Fruit fly (Drosophila melanogaster) whole organism, embryonic: Measurements from ENCODE around the gene JMJD4.

ENCODE experiments used
- B-H2 ChIP-seq: fragments of 200-800 bp; sonication (Bioruptor generic); optimal IDR thresholded peaks from 2 replicates; lab custom pipeline; 2018; ENCODE audit warnings: missing biosample characterization, mild to moderate bottlenecking, missing genetic modification characterization
- Bgb ChIP-seq: fragments of 200-800 bp; sonication (Bioruptor generic); IDR thresholded peaks from 2 replicates; pipeline ENCODE4 v1.3.6; 2022; ENCODE audit warnings: missing biosample characterization, missing genetic modification characterization; ENCODE audit not compliant: partially characterized antibody
- CG10267 ChIP-seq: fragments of 200-800 bp; sonication (Bioruptor generic); optimal IDR thresholded peaks from 2 replicates; lab custom pipeline; 2018; ENCODE audit warnings: missing biosample characterization, mild to moderate bottlenecking, missing genetic modification characterization, moderate library complexity
- CG11085 ChIP-seq: fragments of 200-800 bp; sonication (Bioruptor generic); IDR thresholded peaks from 2 replicates; pipeline ENCODE4 v1.3.6; 2022; ENCODE audit warnings: missing biosample characterization, missing genetic modification characterization
- CG11504 ChIP-seq: fragments of 200-800 bp; sonication (Bioruptor generic); optimal IDR thresholded peaks from 3 replicates; lab custom pipeline; 2019; ENCODE audit warnings: missing biosample characterization, mild to moderate bottlenecking, missing genetic modification characterization, moderate library complexity
- CG11695 ChIP-seq: fragments of 200-800 bp; sonication (Bioruptor generic); IDR thresholded peaks from 3 replicates; pipeline ENCODE4 v1.3.6; 2022; ENCODE audit warnings: missing biosample characterization, missing genetic modification characterization
- CG12104 ChIP-seq: fragments of 200-800 bp; sonication (Bioruptor generic); optimal IDR thresholded peaks from 3 replicates; lab custom pipeline; 2016; ENCODE audit warnings: missing biosample characterization, missing genetic modification characterization
- CG13624 ChIP-seq: fragments of 200-800 bp; sonication (Bioruptor generic); optimal IDR thresholded peaks from 2 replicates; lab custom pipeline; 2016; ENCODE audit warnings: missing biosample characterization, missing genetic modification characterization
- CG14667 ChIP-seq: fragments of 200-800 bp; sonication (Bioruptor generic); IDR thresholded peaks from 2 replicates; pipeline ENCODE4 v1.3.6; 2022; ENCODE audit warnings: missing biosample characterization, missing genetic modification characterization
- CG1603 ChIP-seq: fragments of 200-800 bp; sonication (Bioruptor generic); optimal IDR thresholded peaks from 2 replicates; lab custom pipeline; 2019; ENCODE audit warnings: missing biosample characterization, mild to moderate bottlenecking, missing genetic modification characterization, moderate library complexity
- CG16813 ChIP-seq: fragments of 200-800 bp; sonication (Bioruptor generic); IDR thresholded peaks from 3 replicates; pipeline ENCODE4 v1.3.6; 2022; ENCODE audit warnings: missing biosample characterization, missing genetic modification characterization; ENCODE audit not compliant: partially characterized antibody
- CG18476 ChIP-seq: fragments of 200-800 bp; sonication (Bioruptor generic); optimal IDR thresholded peaks from 2 replicates; lab custom pipeline; 2016; ENCODE audit warnings: missing biosample characterization, mild to moderate bottlenecking, missing genetic modification characterization
- CG31224 ChIP-seq: fragments of 200-800 bp; sonication (Bioruptor generic); IDR thresholded peaks from 2 replicates; pipeline ENCODE4 v1.3.6; 2022; ENCODE audit warnings: missing biosample characterization, missing genetic modification characterization
- CG3281 ChIP-seq: fragments of 200-800 bp; sonication (Bioruptor generic); optimal IDR thresholded peaks from 3 replicates; lab custom pipeline; 2017; ENCODE audit warnings: missing biosample characterization, mild to moderate bottlenecking, missing genetic modification characterization
- CG33213 ChIP-seq: fragments of 200-800 bp; sonication (Bioruptor generic); optimal IDR thresholded peaks from 3 replicates; lab custom pipeline; 2016; ENCODE audit warnings: missing biosample characterization, missing genetic modification characterization
- CG4404 ChIP-seq: fragments of 200-800 bp; sonication (Bioruptor generic); IDR thresholded peaks from 2 replicates; pipeline ENCODE4 v1.3.6; 2022; ENCODE audit warnings: missing biosample characterization, missing genetic modification characterization
- CG6254 ChIP-seq: fragments of 200-800 bp; sonication (Bioruptor generic); optimal IDR thresholded peaks from 3 replicates; lab custom pipeline; 2017; ENCODE audit warnings: mild to moderate bottlenecking, missing biosample characterization, missing genetic modification reagents, missing genetic modification characterization
- CG6765 ChIP-seq: fragments of 200-800 bp; sonication (Bioruptor generic); optimal IDR thresholded peaks from 3 replicates; lab custom pipeline; 2017; ENCODE audit warnings: missing biosample characterization, mild to moderate bottlenecking, missing genetic modification characterization
- CG7372 ChIP-seq: fragments of 200-800 bp; sonication (Bioruptor generic); IDR thresholded peaks from 2 replicates; pipeline ENCODE4 v1.3.6; 2022; ENCODE audit warnings: missing biosample characterization, missing genetic modification characterization
- CG7839 ChIP-seq: fragments of 200-800 bp; sonication (Bioruptor generic); optimal IDR thresholded peaks from 3 replicates; lab custom pipeline; 2018; ENCODE audit warnings: missing biosample characterization, mild to moderate bottlenecking, missing genetic modification characterization, moderate library complexity
- CG8290 ChIP-seq, 3 experiments: fragments of 200-800 bp; sonication (Bioruptor generic); optimal IDR thresholded peaks; 2 replicates each; lab custom pipeline; 2016 to 2019; ENCODE audit warnings: missing biosample characterization in 3 of 3, missing genetic modification characterization in 3 of 3, mild to moderate bottlenecking in 2 of 3, moderate library complexity in 1 of 3
- CG9437 ChIP-seq: fragments of 200-800 bp; sonication (Bioruptor generic); optimal IDR thresholded peaks from 2 replicates; lab custom pipeline; 2018; ENCODE audit warnings: missing biosample characterization, mild to moderate bottlenecking, missing genetic modification characterization
- Dbx ChIP-seq: fragments of 200-800 bp; sonication (Bioruptor generic); IDR thresholded peaks from 3 replicates; pipeline ENCODE4 v1.3.6; 2022; ENCODE audit warnings: missing biosample characterization, missing genetic modification characterization
- Dp ChIP-seq: fragments of 200-800 bp; sonication (Bioruptor generic); optimal IDR thresholded peaks from 2 replicates; lab custom pipeline; 2018; ENCODE audit warnings: missing biosample characterization, mild to moderate bottlenecking, missing genetic modification characterization, moderate library complexity
- HLH3B ChIP-seq: fragments of 200-800 bp; sonication (Bioruptor generic); IDR thresholded peaks from 2 replicates; pipeline ENCODE4 v1.3.6; 2022; ENCODE audit warnings: missing biosample characterization, missing genetic modification characterization
- HLH4C ChIP-seq: fragments of 200-800 bp; sonication (Bioruptor generic); IDR thresholded peaks from 3 replicates; pipeline ENCODE4 v1.3.6; 2022; ENCODE audit warnings: missing biosample characterization, missing genetic modification characterization; ENCODE audit not compliant: partially characterized antibody
- Mrtf ChIP-seq: fragments of 200-800 bp; sonication (Bioruptor generic); IDR thresholded peaks from 3 replicates; pipeline ENCODE4 v1.3.6; 2022; ENCODE audit warnings: missing biosample characterization, missing genetic modification characterization
- Ptx1 ChIP-seq: fragments of 200-800 bp; sonication (Bioruptor generic); IDR thresholded peaks from 2 replicates; pipeline ENCODE4 v1.3.6; 2022; ENCODE audit warnings: missing biosample characterization, missing genetic modification characterization
- Six4 ChIP-seq: fragments of 200-800 bp; sonication (Bioruptor generic); optimal IDR thresholded peaks from 2 replicates; lab custom pipeline; 2016; ENCODE audit warnings: missing biosample characterization, missing genetic modification characterization
- TFAM ChIP-seq: fragments of 200-800 bp; sonication (Bioruptor generic); optimal IDR thresholded peaks from 2 replicates; lab custom pipeline; 2017; ENCODE audit warnings: missing biosample characterization, missing genetic modification characterization, inconsistent platforms
- Trl ChIP-seq, 3 experiments: fragments of >200 bp in 2 of 3; fragments of 200-800 bp in 1 of 3; sonication (Bioruptor generic) in 1 of 3; optimal IDR thresholded peaks; 2 replicates in 1 of 3; 3 replicates in 2 of 3; lab custom pipeline; 2016 to 2017; ENCODE audit warnings: missing biosample characterization in 1 of 3, missing genetic modification characterization in 1 of 3
- abd-A ChIP-seq: fragments of 200-800 bp; sonication (Bioruptor generic); optimal IDR thresholded peaks from 3 replicates; lab custom pipeline; 2019; ENCODE audit warnings: missing biosample characterization, mild to moderate bottlenecking, missing genetic modification characterization, moderate library complexity
- ci ChIP-seq: fragments of 200-800 bp; sonication (Bioruptor generic); IDR thresholded peaks from 3 replicates; pipeline ENCODE4 v1.3.6; 2022; ENCODE audit warnings: missing biosample characterization, missing genetic modification characterization
- eve ChIP-seq, 2 experiments: fragments of >200 bp; optimal IDR thresholded peaks; 2 replicates each; lab custom pipeline; 2017; ENCODE audit warnings: missing biosample characterization in 2 of 2, missing genetic modification characterization in 2 of 2
- ewg ChIP-seq: fragments of 200-800 bp; sonication (Bioruptor generic); optimal IDR thresholded peaks from 3 replicates; lab custom pipeline; 2017; ENCODE audit warnings: mild to moderate bottlenecking, missing biosample characterization, missing genetic modification reagents, missing genetic modification characterization
- lmd ChIP-seq: fragments of 200-800 bp; sonication (Bioruptor generic); IDR thresholded peaks from 2 replicates; pipeline ENCODE4 v1.3.6; 2022; ENCODE audit warnings: missing biosample characterization, missing genetic modification characterization
- mirr ChIP-seq: fragments of 200-800 bp; sonication (Bioruptor generic); optimal IDR thresholded peaks from 3 replicates; lab custom pipeline; 2018; ENCODE audit warnings: missing biosample characterization, mild to moderate bottlenecking, missing genetic modification characterization
- org-1 ChIP-seq: fragments of 200-800 bp; sonication (Bioruptor generic); optimal IDR thresholded peaks from 2 replicates; lab custom pipeline; 2017; ENCODE audit warnings: missing biosample characterization, missing genetic modification characterization
- pan ChIP-seq, 4 experiments: fragments of >200 bp in 3 of 4; fragments of 200-800 bp in 1 of 4; sonication (Bioruptor generic) in 1 of 4; optimal IDR thresholded peaks in 3 of 4; IDR thresholded peaks in 1 of 4; 2 replicates each; pipeline versions ENCODE4 v1.3.6 to Lab custom; 2017 to 2022; ENCODE audit warnings: missing biosample characterization in 2 of 4, missing genetic modification characterization in 2 of 4, mixed read lengths in 1 of 4
- pita ChIP-seq: fragments of 200-800 bp; sonication (Bioruptor generic); optimal IDR thresholded peaks from 2 replicates; lab custom pipeline; 2017; ENCODE audit warnings: missing biosample characterization, mild to moderate bottlenecking, missing genetic modification characterization
- pros ChIP-seq: fragments of 200-800 bp; sonication (Bioruptor generic); optimal IDR thresholded peaks from 3 replicates; lab custom pipeline; 2019; ENCODE audit warnings: missing biosample characterization, mild to moderate bottlenecking, missing genetic modification characterization, moderate library complexity
- psq ChIP-seq: fragments of 200-800 bp; sonication (Bioruptor generic); optimal IDR thresholded peaks from 2 replicates; lab custom pipeline; 2017; ENCODE audit warnings: missing biosample characterization, missing genetic modification characterization
- row ChIP-seq: fragments of 200-800 bp; sonication (Bioruptor generic); IDR thresholded peaks from 3 replicates; pipeline ENCODE4 v1.3.6; 2022; ENCODE audit warnings: missing biosample characterization, missing genetic modification characterization
- sisA ChIP-seq: fragments of 200-800 bp; sonication (Bioruptor generic); IDR thresholded peaks from 2 replicates; pipeline ENCODE4 v1.3.6; 2022; ENCODE audit warnings: missing biosample characterization, missing genetic modification characterization
- slbo ChIP-seq: fragments of 200-800 bp; sonication (Bioruptor generic); IDR thresholded peaks from 2 replicates; pipeline ENCODE4 v1.3.6; 2022; ENCODE audit warnings: missing biosample characterization, missing genetic modification characterization
- vvl ChIP-seq: fragments of 200-800 bp; sonication (Bioruptor generic); IDR thresholded peaks from 2 replicates; pipeline ENCODE4 v1.3.6; 2022; ENCODE audit warnings: missing biosample characterization, missing genetic modification characterization
- wdn ChIP-seq: fragments of 200-800 bp; sonication (Bioruptor generic); IDR thresholded peaks from 2 replicates; pipeline ENCODE4 v1.3.6; 2022; ENCODE audit warnings: missing biosample characterization, missing genetic modification characterization

The JMJD4 gene

dm6 chr2L:18150393-18151133 lies 8.5 kb downstream of the JMJD4 start (continued):
- TF ChIP-seq HLH3B (GFP tag; lab: Robert Waterston, UW) = peak; percentile 57
- no peak for TF ChIP-seq CG6765 (GFP tag; lab: Kevin White, UChicago)
- peak; percentile 57; the same call in 1 of the 2 replicates for TF ChIP-seq sisA (GFP tag; lab: Robert Waterston, UW)
- peak; percentile 61; the same call in 1 of the 3 replicates for TF ChIP-seq ci (GFP tag; lab: Robert Waterston, UW)
- TF ChIP-seq ewg = no peak
- TF ChIP-seq pros = peak; percentile 5
- no peak for TF ChIP-seq psq
- peak; percentile 59; the same call in 2 of the 3 replicates for TF ChIP-seq Dbx (GFP tag; lab: Robert Waterston, UW)
- peak in 1 of 2 experiments; percentile 7 for TF ChIP-seq Trl (optimal IDR thresholded peaks at IDR 0.05; lab: Kevin White, UChicago)
- no peak for TF ChIP-seq Trl (GFP tag; optimal IDR thresholded peaks at IDR 0.05; lab: Kevin White, UChicago)
- TF ChIP-seq lmd (GFP tag; lab: Robert Waterston, UW) = peak; percentile 42; the same call in 1 of the 2 replicates
- TF ChIP-seq CG12104 (GFP tag; lab: Kevin White, UChicago) = no peak
- no peak for TF ChIP-seq CG6254 (GFP tag; lab: Kevin White, UChicago)
- peak; percentile 8 for TF ChIP-seq CG3281
- peak; percentile 33 for TF ChIP-seq CG14667 (GFP tag; lab: Robert Waterston, UW)
- no peak for TF ChIP-seq eve (GFP tag; optimal IDR thresholded peaks at IDR 0.05; lab: Kevin White, UChicago)
- no peak for TF ChIP-seq CG8290 (GFP tag; optimal IDR thresholded peaks at IDR 0.05; lab: Kevin White, UChicago)
- peak in 1 of 2 experiments; percentile 58 for TF ChIP-seq CG8290 (tag; optimal IDR thresholded peaks at IDR 0.05; lab: Kevin White, UChicago)
- peak; percentile 61; the same call in 2 of the 3 replicates for TF ChIP-seq row
- no peak for TF ChIP-seq abd-A (tag; lab: Kevin White, UChicago)
- no peak for TF ChIP-seq CG13624 (GFP tag; lab: Kevin White, UChicago)
- TF ChIP-seq CG9437 (GFP tag; lab: Kevin White, UChicago) = peak; percentile 66
- TF ChIP-seq CG11504 = peak; percentile 21
- no peak for TF ChIP-seq pan (optimal IDR thresholded peaks at IDR 0.05; lab: Kevin White, UChicago)
- TF ChIP-seq pan (GFP tag; optimal IDR thresholded peaks at IDR 0.05 in 1 of 2, IDR thresholded peaks at IDR 0.05 in 1 of 2) = peak in 1 of 2 experiments; percentile 78
- TF ChIP-seq org-1 (GFP tag; lab: Kevin White, UChicago) = peak; percentile 5
- peak; percentile 18 for TF ChIP-seq CG10267
- TF ChIP-seq Six4 = no peak
- TF ChIP-seq CG11085 (GFP tag; lab: Robert Waterston, UW) = peak; percentile 53; the same call in 1 of the 2 replicates
- TF ChIP-seq Dp (GFP tag; lab: Kevin White, UChicago) = no peak
- TF ChIP-seq TFAM = no peak
- peak; percentile 1 for TF ChIP-seq B-H2 (GFP tag; lab: Kevin White, UChicago)
- 0 out of 3 replicates have a peak, but pooled peaks have one; percentile 20 for TF ChIP-seq CG11695 (GFP tag; lab: Robert Waterston, UW)
- peak; percentile 74 for TF ChIP-seq vvl (GFP tag; lab: Robert Waterston, UW)
- no peak for TF ChIP-seq pita (GFP tag; lab: Kevin White, UChicago)
- TF ChIP-seq CG31224 (GFP tag; lab: Robert Waterston, UW) = peak; percentile 57
- peak; percentile 58; the same call in 1 of the 3 replicates for TF ChIP-seq Mrtf
- no peak for TF ChIP-seq CG16813 (GFP tag; lab: Robert Waterston, UW)
- TF ChIP-seq mirr (GFP tag; lab: Kevin White, UChicago) = peak; percentile 7
- no peak for TF ChIP-seq CG33213 (GFP tag; lab: Kevin White, UChicago)
- TF ChIP-seq CG1603 (tag; lab: Kevin White, UChicago) = peak; percentile 19
- TF ChIP-seq CG18476 (GFP tag; lab: Kevin White, UChicago) = peak; percentile 33
- peak; percentile 46 for TF ChIP-seq Ptx1 (GFP tag; lab: Robert Waterston, UW)
- TF ChIP-seq CG4404 = 0 out of 2 replicates have a peak, but pooled peaks have one; percentile 8
- TF ChIP-seq HLH4C = no peak
- no peak for TF ChIP-seq Bgb (GFP tag; lab: Robert Waterston, UW)
- TF ChIP-seq slbo (GFP tag; lab: Robert Waterston, UW) = peak; percentile 78
- TF ChIP-seq CG7372 = peak; percentile 11; the same call in 1 of the 2 replicates
- TF ChIP-seq CG7839 (tag; lab: Kevin White, UChicago) = peak; percentile 39
- TF ChIP-seq wdn = peak; percentile 47; the same call in 1 of the 2 replicates
